Worm (Caenorhabditis elegans) whole organism, L1 larva: ENCODE data around the gene C28C12.11.

Experiments used
- C04F5.9 ChIP-seq: sonication (generic microtip); optimal IDR thresholded peaks from 2 replicates; lab custom pipeline; 2016; ENCODE audit warnings: missing genetic modification characterization, missing compliant biosample characterization
- C16A3.4 ChIP-seq: fragments of 150-350 bp; optimal IDR thresholded peaks from 2 replicates; lab custom pipeline; 2014; ENCODE audit warnings: missing biosample characterization, missing genetic modification characterization
- aha-1 ChIP-seq: fragments of 150-350 bp; optimal IDR thresholded peaks from 2 replicates; lab custom pipeline; 2014; ENCODE audit warnings: missing biosample characterization, missing genetic modification characterization
- aly-2 ChIP-seq: fragments of 150-350 bp; optimal IDR thresholded peaks from 2 replicates; lab custom pipeline; 2014; ENCODE audit warnings: missing biosample characterization, missing genetic modification characterization
- ama-1 ChIP-seq: fragments of 150-350 bp; optimal IDR thresholded peaks from 2 replicates; lab custom pipeline; 2014
- dsc-1 ChIP-seq: sonication (generic microtip); optimal IDR thresholded peaks from 2 replicates; lab custom pipeline; 2016; ENCODE audit warnings: mild to moderate bottlenecking, missing genetic modification characterization, missing compliant biosample characterization
- efl-1 ChIP-seq, 4 experiments: fragments of 150-350 bp; optimal IDR thresholded peaks in 3 of 4; peaks in 1 of 4; 1 replicate in 1 of 4; 2 replicates in 3 of 4; lab custom pipeline; 2014; ENCODE audit warnings: missing biosample characterization in 2 of 4, missing genetic modification characterization in 2 of 4, missing genetic modification reagents in 2 of 4
- efl-3 ChIP-seq: fragments of 200-800 bp; sonication (Bioruptor generic); optimal IDR thresholded peaks from 2 replicates; lab custom pipeline; 2018; ENCODE audit warnings: mild to moderate bottlenecking, missing genetic modification characterization, missing compliant biosample characterization
- elt-2 ChIP-seq: sonication (generic microtip); optimal IDR thresholded peaks from 2 replicates; lab custom pipeline; 2016; ENCODE audit warnings: missing genetic modification characterization, mild to moderate bottlenecking, inconsistent platforms, missing compliant biosample characterization, missing genetic modification reagents
- elt-3 ChIP-seq, 6 experiments: fragments of 150-350 bp in 1 of 6; sonication (generic microtip); optimal IDR thresholded peaks; 2 replicates each; lab custom pipeline; 2017 to 2018; ENCODE audit warnings: missing biosample characterization in 6 of 6, missing genetic modification characterization in 6 of 6, inconsistent platforms in 1 of 6
- fkh-4 ChIP-seq: sonication (generic microtip); optimal IDR thresholded peaks from 2 replicates; lab custom pipeline; 2016; ENCODE audit warnings: missing compliant biosample characterization, missing genetic modification characterization, borderline replicate concordance
- fos-1 ChIP-seq: fragments of 150-350 bp; optimal IDR thresholded peaks from 2 replicates; lab custom pipeline; 2014; ENCODE audit warnings: missing biosample characterization, missing genetic modification characterization
- grh-1 ChIP-seq: fragments of 200-800 bp; sonication (Bioruptor generic); IDR thresholded peaks from 2 replicates; pipeline ENCODE4 v1.3.6; 2022; ENCODE audit warnings: missing genetic modification reagents, missing genetic modification characterization, missing compliant biosample characterization
- hpl-2 ChIP-seq: fragments of 150-350 bp; optimal IDR thresholded peaks from 2 replicates; lab custom pipeline; 2014; ENCODE audit warnings: missing biosample characterization, missing genetic modification reagents, missing genetic modification characterization
- isw-1 ChIP-seq: fragments of 200-800 bp; sonication (Bioruptor generic); IDR thresholded peaks from 2 replicates; pipeline ENCODE4 v1.3.6; 2022; ENCODE audit warnings: missing genetic modification characterization, missing compliant biosample characterization
- jun-1 ChIP-seq: fragments of 150-350 bp; optimal IDR thresholded peaks from 2 replicates; lab custom pipeline; 2014; ENCODE audit warnings: missing biosample characterization, missing genetic modification reagents, missing genetic modification characterization
- lin-13 ChIP-seq: fragments of 150-350 bp; optimal IDR thresholded peaks from 2 replicates; lab custom pipeline; 2014; ENCODE audit warnings: missing biosample characterization, missing genetic modification reagents, missing genetic modification characterization
- lin-14 ChIP-seq: fragments of 200-800 bp; sonication (Bioruptor generic); optimal IDR thresholded peaks from 2 replicates; lab custom pipeline; 2018; ENCODE audit warnings: mild to moderate bottlenecking, missing genetic modification characterization, moderate library complexity, missing compliant biosample characterization
- lin-15B ChIP-seq: fragments of 150-350 bp; sonication (generic microtip); optimal IDR thresholded peaks from 3 replicates; lab custom pipeline; 2014; ENCODE audit warnings: missing biosample characterization, missing genetic modification characterization
- lin-35 ChIP-seq, 2 experiments: fragments of 150-350 bp; optimal IDR thresholded peaks; 2 replicates each; lab custom pipeline; 2014; ENCODE audit warnings: missing biosample characterization in 2 of 2, missing genetic modification characterization in 2 of 2, missing genetic modification reagents in 2 of 2
- lir-3 ChIP-seq: sonication (generic microtip); optimal IDR thresholded peaks from 2 replicates; lab custom pipeline; 2016; ENCODE audit warnings: mild to moderate bottlenecking, missing genetic modification characterization, moderate library complexity, missing compliant biosample characterization; ENCODE audit not compliant: poor library complexity
- lsy-2 ChIP-seq, 2 experiments: fragments of 150-350 bp; optimal IDR thresholded peaks; 2 replicates each; lab custom pipeline; 2014; ENCODE audit warnings: missing biosample characterization in 2 of 2, missing genetic modification characterization in 2 of 2
- mab-9 ChIP-seq: fragments of 200-800 bp; sonication (Bioruptor generic); IDR thresholded peaks from 2 replicates; pipeline ENCODE4 v1.3.6; 2022; ENCODE audit warnings: missing genetic modification reagents, missing genetic modification characterization, missing compliant biosample characterization
- nhr-11 ChIP-seq: fragments of 150-350 bp; optimal IDR thresholded peaks from 2 replicates; lab custom pipeline; 2014; ENCODE audit warnings: missing biosample characterization, missing genetic modification characterization
- nhr-19 ChIP-seq: fragments of 200-800 bp; sonication (Bioruptor generic); conservative IDR thresholded peaks from 2 replicates; pipeline ENCODE4 v1.3.6; 2022; ENCODE audit warnings: missing genetic modification characterization, missing compliant biosample characterization
- nhr-20 ChIP-seq: sonication (generic microtip); optimal IDR thresholded peaks from 2 replicates; lab custom pipeline; 2016; ENCODE audit warnings: mild to moderate bottlenecking, missing genetic modification characterization, missing compliant biosample characterization
- nhr-28 ChIP-seq: fragments of 150-350 bp; optimal IDR thresholded peaks from 2 replicates; lab custom pipeline; 2014; ENCODE audit warnings: missing biosample characterization, missing genetic modification characterization
- nhr-47 ChIP-seq: sonication (generic microtip); optimal IDR thresholded peaks from 2 replicates; lab custom pipeline; 2016; ENCODE audit warnings: mild to moderate bottlenecking, missing genetic modification characterization, moderate library complexity, missing compliant biosample characterization
- nhr-77 ChIP-seq: fragments of 150-350 bp; optimal IDR thresholded peaks from 2 replicates; lab custom pipeline; 2014; ENCODE audit warnings: missing biosample characterization, missing genetic modification characterization
- nhr-84 ChIP-seq: sonication (generic microtip); optimal IDR thresholded peaks from 2 replicates; lab custom pipeline; 2017; ENCODE audit warnings: missing biosample characterization, missing genetic modification characterization
- nhr-90 ChIP-seq: sonication (generic microtip); optimal IDR thresholded peaks from 2 replicates; lab custom pipeline; 2016; ENCODE audit warnings: mild to moderate bottlenecking, missing genetic modification characterization, missing compliant biosample characterization; ENCODE audit not compliant: poor library complexity
- rnt-1 ChIP-seq: sonication (generic microtip); optimal IDR thresholded peaks from 2 replicates; lab custom pipeline; 2016; ENCODE audit warnings: mild to moderate bottlenecking, missing genetic modification characterization, moderate library complexity, missing compliant biosample characterization
- skn-1 ChIP-seq: fragments of 150-350 bp; optimal IDR thresholded peaks from 2 replicates; lab custom pipeline; 2014; ENCODE audit warnings: missing biosample characterization, missing genetic modification characterization
- snu-23 ChIP-seq: sonication (generic microtip); optimal IDR thresholded peaks from 2 replicates; lab custom pipeline; 2016; ENCODE audit warnings: missing genetic modification characterization, missing compliant biosample characterization
- sptf-1 ChIP-seq: fragments of 150-350 bp; optimal IDR thresholded peaks from 2 replicates; lab custom pipeline; 2014; ENCODE audit warnings: missing biosample characterization, missing genetic modification characterization
- tbx-2 ChIP-seq: sonication (generic microtip); optimal IDR thresholded peaks from 2 replicates; lab custom pipeline; 2016; ENCODE audit warnings: missing genetic modification characterization, missing compliant biosample characterization
- unc-62 ChIP-seq: fragments of 150-350 bp; optimal IDR thresholded peaks from 2 replicates; lab custom pipeline; 2014; ENCODE audit warnings: missing biosample characterization, missing genetic modification reagents, missing genetic modification characterization
- unc-98 ChIP-seq: fragments of 200-800 bp; sonication (Bioruptor generic); IDR thresholded peaks from 2 replicates; pipeline ENCODE4 v1.3.6; 2022; ENCODE audit warnings: missing genetic modification characterization, missing compliant biosample characterization

The C28C12.11 gene

DNA sequence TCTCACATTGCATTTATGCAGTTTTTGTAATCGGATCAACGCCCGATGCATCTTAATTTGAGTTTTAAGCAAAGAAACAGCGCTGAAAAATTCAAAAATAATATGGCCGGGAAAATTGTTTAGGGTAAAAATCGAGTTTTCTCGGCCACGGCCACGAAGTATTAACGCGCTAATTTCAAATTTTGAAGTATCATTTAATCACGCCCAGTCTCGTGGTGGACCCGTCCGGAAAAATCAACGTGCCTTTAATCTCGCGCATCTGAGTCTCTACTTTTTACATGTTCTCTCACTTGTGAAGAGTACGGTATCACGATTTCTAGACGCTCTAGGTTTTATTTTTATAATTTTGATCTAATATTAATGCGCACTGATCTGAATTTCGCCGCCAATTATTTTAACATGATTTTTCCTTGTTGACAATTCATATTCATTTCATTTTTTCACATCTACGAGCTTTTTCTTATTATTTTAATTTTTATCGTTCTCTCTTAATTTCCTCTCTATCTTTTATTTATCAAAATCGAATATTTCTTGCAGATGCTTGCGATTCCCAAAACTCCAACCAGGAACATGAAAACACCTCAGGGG is 25.0 kb downstream of the C28C12.11 start, which contains the start of the genes acdh-13 and mesp-1 (continued):
- TF ChIP-seq fkh-4 (tag; lab: Kevin White, UChicago), result peak; percentile 62
- peak; percentile 82 for TF ChIP-seq lir-3 (tag; lab: Kevin White, UChicago)
- TF ChIP-seq nhr-47 (tag; lab: Kevin White, UChicago), result peak; percentile 70
- TF ChIP-seq elt-3 (tag; optimal IDR thresholded peaks at IDR 0.05; lab: Kevin White, UChicago), result peak in 1 of 6 experiments; percentile 27
- no peak for TF ChIP-seq hpl-2
- TF ChIP-seq tbx-2, result peak; percentile 58
- peak; percentile 92 to 93 for TF ChIP-seq efl-1 (optimal IDR thresholded peaks at IDR 0.05; lab: Kevin White, UChicago)
- TF ChIP-seq efl-1 (GFP tag; optimal IDR thresholded peaks at IDR 0.05 in 1 of 2; lab: Kevin White, UChicago), result peak; percentile 92 to 99
- TF ChIP-seq snu-23 (GFP tag; lab: Kevin White, UChicago), result peak; percentile 64
- TF ChIP-seq mab-9 (GFP tag; lab: Robert Waterston, UW), result no peak
- peak; percentile 3 for TF ChIP-seq lin-13 (GFP tag; lab: Kevin White, UChicago)

DNA sequence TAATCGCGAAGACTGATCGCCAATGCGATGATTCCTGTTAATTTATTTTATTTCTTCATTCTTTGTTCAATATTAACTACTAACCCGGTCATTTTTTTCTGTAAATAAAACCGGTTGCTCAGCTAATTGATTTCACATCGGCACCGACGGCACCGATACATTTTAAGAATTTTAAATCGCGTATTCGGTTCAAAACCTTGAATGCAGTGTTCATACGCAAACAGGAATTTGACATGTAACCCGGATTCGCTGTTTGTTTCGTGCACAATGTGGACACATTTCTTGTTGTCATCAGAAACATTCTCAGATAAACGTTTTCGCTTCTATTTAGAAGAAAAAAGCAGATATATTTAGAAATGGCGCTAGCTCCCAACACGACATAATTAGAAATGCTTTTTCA is 26.1 kb downstream of the C28C12.11 start:
- TF ChIP-seq dsc-1 (tag; lab: Kevin White, UChicago) (no peak), C16A3.4 (no peak)

DNA sequence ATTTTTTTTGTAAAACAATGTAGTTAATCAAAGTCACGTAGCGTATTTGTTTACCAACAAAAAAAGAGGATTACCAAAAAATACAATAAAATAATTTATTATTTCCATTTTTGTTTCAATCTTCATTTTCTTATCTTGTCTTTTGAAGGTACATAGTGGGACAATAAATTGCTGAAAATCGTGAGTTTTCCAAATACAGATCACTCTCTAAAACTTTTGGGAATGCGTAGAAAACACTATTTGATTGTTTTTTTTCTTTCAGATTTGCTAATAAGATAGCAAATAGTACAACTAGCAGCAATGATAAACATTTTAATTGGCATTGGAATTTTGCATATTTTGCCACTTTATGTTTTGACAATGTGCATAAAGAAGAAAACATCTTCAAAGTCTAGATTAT is 27.5 kb downstream of the C28C12.11 start, which contains the start of gene C28C12.1:
C28C12.1 (plus strand) TSS at position 301 of the 400 bp plus-strand sequence.
- no peak for TF ChIP-seq nhr-11 (tag; lab: Kevin White, UChicago)
- no peak for TF ChIP-seq nhr-28
- TF ChIP-seq, all 84 proteins: peak for 0

DNA sequence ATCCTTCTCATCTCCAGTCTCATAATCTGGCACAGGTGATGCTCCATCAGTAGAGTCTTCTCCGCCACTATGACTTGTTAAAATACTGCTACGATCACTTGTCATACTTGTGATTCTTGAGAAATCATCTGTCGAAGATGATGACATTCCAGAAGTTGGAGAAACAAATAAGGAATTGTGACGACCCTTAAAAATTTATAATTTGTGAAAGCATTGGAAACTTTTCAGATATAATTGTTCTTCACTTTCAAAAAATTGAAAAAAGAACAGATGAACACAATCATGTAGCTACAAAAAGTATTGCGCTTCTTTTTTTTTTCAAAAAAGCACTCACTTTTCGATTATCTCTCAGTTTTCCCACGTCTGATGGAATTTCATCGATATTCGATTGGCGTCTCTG is 32.2 kb downstream of the C28C12.11 start:
- TF ChIP-seq aha-1 (tag; lab: Kevin White, UChicago) (no peak), efl-3 (GFP tag; lab: Kevin White, UChicago) (no peak), jun-1 (no peak), elt-3 (tag; optimal IDR thresholded peaks at IDR 0.05; lab: Kevin White, UChicago) (no peak), nhr-11 (tag; lab: Kevin White, UChicago) (no peak), C16A3.4 (no peak), unc-98 (GFP tag; lab: Robert Waterston, UW) (no peak), lin-15B (no peak), nhr-20 (tag; lab: Kevin White, UChicago) (no peak), C04F5.9 (tag; lab: Kevin White, UChicago) (no peak), ama-1 (lab: Kevin White, UChicago) (no peak), sptf-1 (tag; lab: Kevin White, UChicago) (no peak), nhr-28 (no peak), nhr-19 (GFP tag; lab: Robert Waterston, UW) (no peak), aly-2 (tag; lab: Kevin White, UChicago) (no peak), isw-1 (no peak), unc-62 (GFP tag; lab: Kevin White, UChicago) (no peak)

DNA sequence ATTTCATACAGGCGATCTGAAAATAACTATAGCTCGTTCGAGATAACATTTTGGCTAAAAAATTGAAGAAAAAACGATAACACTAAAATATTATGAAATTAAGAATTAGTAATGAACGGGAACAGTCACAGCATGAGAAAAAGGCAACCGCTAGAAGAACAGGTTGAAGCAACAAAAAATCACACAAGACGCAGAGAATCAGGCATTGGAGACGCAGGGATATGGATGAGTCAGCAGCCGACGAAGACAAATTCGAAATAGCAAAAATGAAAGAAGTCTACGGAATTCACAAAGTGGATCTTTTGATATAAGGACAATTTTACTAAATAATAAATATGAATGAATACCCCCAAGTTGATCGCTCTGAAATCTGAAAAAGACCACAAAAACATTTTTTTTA is 36.7 kb downstream of the C28C12.11 start, which contains the start of gene tag-77:
tag-77 (minus strand) TSS at position 15 of the 400 bp plus-strand sequence.
- TF ChIP-seq snu-23 (GFP tag; lab: Kevin White, UChicago) (no peak), hpl-2 (no peak), nhr-84 (no peak), lsy-2 (tag; optimal IDR thresholded peaks at IDR 0.05; lab: Kevin White, UChicago) (no peak), jun-1 (peak; percentile 32), efl-1 (optimal IDR thresholded peaks at IDR 0.05; lab: Kevin White, UChicago) (peak; percentile 6 to 51), efl-1 (GFP tag; optimal IDR thresholded peaks at IDR 0.05 in 1 of 2; lab: Kevin White, UChicago) (no peak), lin-14 (GFP tag; lab: Kevin White, UChicago) (peak; percentile 27), elt-3 (tag; optimal IDR thresholded peaks at IDR 0.05; lab: Kevin White, UChicago) (peak in 1 of 6 experiments; percentile 2), nhr-77 (no peak), nhr-11 (tag; lab: Kevin White, UChicago) (no peak), skn-1 (tag; lab: Kevin White, UChicago) (no peak), fos-1 (tag; lab: Kevin White, UChicago) (peak; percentile 84), rnt-1 (tag; lab: Kevin White, UChicago) (peak; percentile 14), lin-35 (GFP tag; optimal IDR thresholded peaks at IDR 0.05; lab: Kevin White, UChicago) (peak in 1 of 2 experiments; percentile 1), grh-1 (GFP tag; lab: Robert Waterston, UW) (no peak), C16A3.4 (no peak), elt-2 (tag; lab: Kevin White, UChicago) (no peak), nhr-90 (tag; lab: Kevin White, UChicago) (peak; percentile 20)
